Worm (Caenorhabditis elegans): Measurements from ENCODE around the gene cdh-5.

DNA sequence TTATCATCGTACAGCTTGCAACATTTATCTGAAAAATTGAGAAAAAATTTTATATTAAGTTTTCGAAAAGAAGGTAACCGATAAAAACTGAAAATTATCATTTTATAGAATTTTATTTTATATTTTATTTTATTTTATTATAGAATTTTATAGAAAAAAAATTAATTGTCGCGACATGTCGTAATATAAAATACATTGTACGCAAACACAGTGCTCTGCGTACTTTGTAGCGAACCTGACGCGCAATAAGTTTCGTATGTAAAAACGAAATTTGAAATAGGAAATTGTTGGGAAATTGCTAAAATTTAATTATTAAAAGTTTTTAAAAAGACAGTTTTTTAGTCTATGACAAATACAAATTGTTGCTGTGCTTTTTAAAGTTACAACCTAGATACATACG lies 22.8 kb downstream of the cdh-5 start, which contains the start of the genes hst-1 and ints-6:
- TF ChIP-seq nhr-77 (tag; optimal IDR thresholded peaks at IDR 0.05) (no peak), unc-62 (GFP tag; optimal IDR thresholded peaks at IDR 0.05) (no peak), zag-1 (tag; optimal IDR thresholded peaks at IDR 0.05) (no peak), elt-2 (tag; optimal IDR thresholded peaks at IDR 0.05) (no peak), skn-1 (tag; optimal IDR thresholded peaks at IDR 0.05) (no peak), nhr-12 (tag; optimal IDR thresholded peaks at IDR 0.05) (no peak), nhr-28 (tag; optimal IDR thresholded peaks at IDR 0.05) (no peak), aly-2 (tag; optimal IDR thresholded peaks at IDR 0.05) (no peak), daf-12 (tag; optimal IDR thresholded peaks at IDR 0.05) (no peak)
